Fruit fly (Drosophila melanogaster): ENCODE data around the gene inaF-D.

The inaF-D gene

dm6 chrX:11714529-11715262 is 14.2 kb downstream of the inaF-D start (continued):
- TF ChIP-seq CG10209 (GFP tag; optimal IDR thresholded peaks at IDR 0.05) (peak; percentile 69), Neu2 (GFP tag; optimal IDR thresholded peaks at IDR 0.05; ENCODE audit: borderline replicate concordance) (peak; percentile 3), exex (tag; optimal IDR thresholded peaks at IDR 0.05) (no peak), Dfd (GFP tag; optimal IDR thresholded peaks at IDR 0.05) (no peak), CG7357 (GFP tag; IDR thresholded peaks at IDR 0.05) (peak; percentile 46; the same call in 1 of the 3 replicates), CG7745 (tag; optimal IDR thresholded peaks at IDR 0.05) (peak; percentile 1), CG13287 (GFP tag; IDR thresholded peaks at IDR 0.05; ENCODE audit: partially characterized antibody) (peak; percentile 48; the same call in 1 of the 2 replicates), hb (GFP tag; IDR thresholded peaks at IDR 0.05; ENCODE audit: partially characterized antibody) (no peak), pnt (GFP tag; optimal IDR thresholded peaks at IDR 0.05) (peak; percentile 10), CrebB (tag; optimal IDR thresholded peaks at IDR 0.05) (no peak), CG14014 (GFP tag; IDR thresholded peaks at IDR 0.05) (peak; percentile 76), p53 (GFP tag; optimal IDR thresholded peaks at IDR 0.05) (no peak), trh (GFP tag; optimal IDR thresholded peaks at IDR 0.05) (no peak), Opbp (GFP tag; IDR thresholded peaks at IDR 0.05; ENCODE audit: partially characterized antibody) (no peak; the same call in 2 of the 3 replicates), Atf6 (GFP tag; IDR thresholded peaks at IDR 0.05) (peak; percentile 81), bab2 (GFP tag; optimal IDR thresholded peaks at IDR 0.05) (peak; percentile 78), dysf (GFP tag; IDR thresholded peaks at IDR 0.05) (peak; percentile 82), H2.0 (GFP tag; IDR thresholded peaks at IDR 0.05) (peak; percentile 59), usp (GFP tag; optimal IDR thresholded peaks at IDR 0.05) (no peak), eyg (GFP tag; optimal IDR thresholded peaks at IDR 0.05) (peak; percentile 65), zen2 (GFP tag; IDR thresholded peaks at IDR 0.05; ENCODE audit: partially characterized antibody) (no peak), tx (GFP tag; optimal IDR thresholded peaks at IDR 0.05) (peak; percentile 60), Antp (GFP tag; optimal IDR thresholded peaks at IDR 0.05) (peak; percentile 77), CG11398 (GFP tag; optimal IDR thresholded peaks at IDR 0.05) (peak; percentile 78), sr (GFP tag; IDR thresholded peaks at IDR 0.05) (no peak), gem (tag; optimal IDR thresholded peaks at IDR 0.05) (peak; percentile 71), Doc3 (GFP tag; IDR thresholded peaks at IDR 0.05; ENCODE audit: partially characterized antibody) (no peak), dan (GFP tag; IDR thresholded peaks at IDR 0.05) (no peak), CG12769 (tag; optimal IDR thresholded peaks at IDR 0.05) (peak; percentile 94), CG12659 (GFP tag; optimal IDR thresholded peaks at IDR 0.05) (peak; percentile 75), abd-A (tag; optimal IDR thresholded peaks at IDR 0.05) (peak; percentile 22), Hmx (GFP tag; optimal IDR thresholded peaks at IDR 0.05) (no peak), Xrp1 (GFP tag; IDR thresholded peaks at IDR 0.05) (peak; percentile 56), tap (tag; optimal IDR thresholded peaks at IDR 0.05) (peak; percentile 60), CG11085 (GFP tag; IDR thresholded peaks at IDR 0.05) (peak; percentile 55; the same call in 1 of the 2 replicates), CkIIα-i1 (GFP tag; IDR thresholded peaks at IDR 0.05) (0 out of 2 replicates have a peak, but pooled peaks have one; percentile 2), CG1603 (tag; optimal IDR thresholded peaks at IDR 0.05) (peak; percentile 66), CG30020 (tag; optimal IDR thresholded peaks at IDR 0.05) (peak; percentile 36), CG12071 (GFP tag; optimal IDR thresholded peaks at IDR 0.05) (peak; percentile 64), CG4328 (GFP tag; optimal IDR thresholded peaks at IDR 0.05) (peak; percentile 39), CG31441 (GFP tag; IDR thresholded peaks at IDR 0.05) (peak; percentile 63; the same call in 1 of the 2 replicates), gce (GFP tag; IDR thresholded peaks at IDR 0.05) (no peak), CG17568 (GFP tag; optimal IDR thresholded peaks at IDR 0.05) (peak; percentile 2), Ssrp (tag; optimal IDR thresholded peaks at IDR 0.05) (peak; percentile 36), ftz-f1 (GFP tag; optimal IDR thresholded peaks at IDR 0.05) (no peak), CHES-1-like (GFP tag; optimal IDR thresholded peaks at IDR 0.05) (peak; percentile 89), CG10979 (tag; optimal IDR thresholded peaks at IDR 0.05) (peak; percentile 32), z (GFP tag; IDR thresholded peaks at IDR 0.05) (peak; percentile 43; the same call in 1 of the 3 replicates), CG5245 (GFP tag; optimal IDR thresholded peaks at IDR 0.05) (no peak)

Data from whole organism, embryonic.